Fruit fly (Drosophila melanogaster): ENCODE measurements around the gene CG31274.
A peak's percentile ranks its signal among the peaks of the same experiment; 100 is the strongest.

Gene CG31274

DNA sequence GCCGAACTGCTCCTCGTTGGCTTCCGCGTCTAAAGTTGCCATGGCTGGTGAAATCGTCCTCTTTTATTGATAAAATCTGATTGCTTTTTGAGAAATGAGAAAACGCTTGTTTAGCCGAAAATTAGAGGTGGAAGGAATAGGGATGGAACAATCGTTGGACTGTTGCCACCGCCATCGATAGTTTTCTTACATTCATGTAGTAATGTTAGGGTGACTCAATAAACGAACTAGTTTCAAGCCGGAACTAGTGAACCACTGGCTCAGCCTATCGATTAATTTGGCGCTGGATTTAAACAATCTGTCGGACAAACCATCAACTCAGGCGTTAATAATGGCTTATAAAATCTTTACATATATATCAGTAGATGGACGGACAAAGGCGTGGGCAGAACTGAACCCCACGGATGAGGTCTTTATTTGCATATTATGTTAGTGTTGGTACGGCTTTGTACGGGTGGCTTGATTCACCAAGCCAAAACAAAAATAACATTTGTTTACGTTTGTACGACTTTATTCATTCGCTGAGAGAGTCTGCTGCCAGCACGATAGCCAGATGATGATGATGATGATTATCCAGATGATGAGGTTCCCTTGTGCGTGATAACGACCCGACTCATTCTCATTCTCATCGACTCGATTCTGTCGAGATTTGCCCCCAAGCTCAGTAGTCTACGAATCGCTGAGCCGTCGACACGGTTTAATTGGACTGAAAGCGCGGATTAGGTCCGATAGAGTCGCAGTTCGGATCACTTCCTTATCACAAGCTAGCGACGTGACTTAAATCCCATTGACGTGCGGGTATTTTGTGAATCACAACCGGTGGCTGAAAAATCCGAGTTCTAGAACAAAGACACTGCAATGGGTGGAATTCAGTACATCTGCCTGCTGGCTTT lies 9.6 kb downstream of the CG31274 start, which contains the start of the genes Sf3a1 and Irc (continued):
- TF ChIP-seq Fer1 (GFP tag; optimal IDR thresholded peaks at IDR 0.05): peak; percentile 9
- no peak for TF ChIP-seq Ssrp (tag; optimal IDR thresholded peaks at IDR 0.05)
- peak; percentile 48; the same call in 1 of the 3 replicates for TF ChIP-seq Dbx (GFP tag; IDR thresholded peaks at IDR 0.05)
- TF ChIP-seq CG34376 (GFP tag; optimal IDR thresholded peaks at IDR 0.05): peak; percentile 91
- peak; percentile 96 for TF ChIP-seq Dp (GFP tag; optimal IDR thresholded peaks at IDR 0.05)
- no peak for TF ChIP-seq Usf (GFP tag; optimal IDR thresholded peaks at IDR 0.05)
- TF ChIP-seq CG8924 (tag; optimal IDR thresholded peaks at IDR 0.05): no peak
- TF ChIP-seq ci (GFP tag; IDR thresholded peaks at IDR 0.05): peak; percentile 14; the same call in 1 of the 3 replicates
- TF ChIP-seq CG14710 (tag; optimal IDR thresholded peaks at IDR 0.05): peak; percentile 52
- peak; percentile 61 for TF ChIP-seq Sin3A (optimal IDR thresholded peaks at IDR 0.05)
- TF ChIP-seq wdn (GFP tag; IDR thresholded peaks at IDR 0.05): no peak
- TF ChIP-seq eve (GFP tag; optimal IDR thresholded peaks at IDR 0.05): no peak
- peak; percentile 89 for TF ChIP-seq sens (GFP tag)
- TF ChIP-seq D19B (GFP tag; optimal IDR thresholded peaks at IDR 0.05): no peak
- TF ChIP-seq CG5180 (GFP tag; optimal IDR thresholded peaks at IDR 0.05): no peak
- TF ChIP-seq Ets65A (GFP tag): peak; percentile 90
- peak; percentile 21 for TF ChIP-seq CG4282 (GFP tag; optimal IDR thresholded peaks at IDR 0.05)
- peak; percentile 87 for TF ChIP-seq row (GFP tag; IDR thresholded peaks at IDR 0.05)
- peak; percentile 94 for TF ChIP-seq vnd (GFP tag; IDR thresholded peaks at IDR 0.05; ENCODE audit: partially characterized antibody)
- TF ChIP-seq CG6791 (GFP tag; IDR thresholded peaks at IDR 0.05; ENCODE audit: partially characterized antibody): peak; percentile 96
- TF ChIP-seq dmrt11E (tag; optimal IDR thresholded peaks at IDR 0.05): no peak
- no peak for TF ChIP-seq al (GFP tag; IDR thresholded peaks at IDR 0.05)
- TF ChIP-seq mam (GFP tag; optimal IDR thresholded peaks at IDR 0.05): peak; percentile 57
- TF ChIP-seq Side (GFP tag; optimal IDR thresholded peaks at IDR 0.05): peak; percentile 26
- TF ChIP-seq bcd (GFP tag; optimal IDR thresholded peaks at IDR 0.05): peak; percentile 1
- no peak for TF ChIP-seq CG8290 (GFP tag; optimal IDR thresholded peaks at IDR 0.05)
- TF ChIP-seq CG8290 (tag; optimal IDR thresholded peaks at IDR 0.05): peak in 1 of 2 experiments; percentile 76
- peak; percentile 50 for TF ChIP-seq sug (tag; optimal IDR thresholded peaks at IDR 0.05)
- TF ChIP-seq nmo (GFP tag; optimal IDR thresholded peaks at IDR 0.05): peak; percentile 56
- TF ChIP-seq CG34422 (GFP tag; IDR thresholded peaks at IDR 0.05): peak; percentile 46; the same call in 1 of the 3 replicates
- peak; percentile 89 for TF ChIP-seq sna (GFP tag; IDR thresholded peaks at IDR 0.05; ENCODE audit: partially characterized antibody)
- TF ChIP-seq jumu (GFP tag; optimal IDR thresholded peaks at IDR 0.05): peak; percentile 46
- TF ChIP-seq Rfx (GFP tag; IDR thresholded peaks at IDR 0.05): peak; percentile 73
- TF ChIP-seq twi (tag; optimal IDR thresholded peaks at IDR 0.05): no peak
- TF ChIP-seq CG11723 (GFP tag; optimal IDR thresholded peaks at IDR 0.05): no peak
- no peak for TF ChIP-seq CG2875 (GFP tag; optimal IDR thresholded peaks at IDR 0.05)
- TF ChIP-seq CG1647 (GFP tag; optimal IDR thresholded peaks at IDR 0.05): peak; percentile 11
- TF ChIP-seq lilli (GFP tag; optimal IDR thresholded peaks at IDR 0.05): peak; percentile 59
- peak; percentile 86 for TF ChIP-seq CG3995 (GFP tag; optimal IDR thresholded peaks at IDR 0.05)
- TF ChIP-seq CG7928 (GFP tag; optimal IDR thresholded peaks at IDR 0.05): no peak
- TF ChIP-seq CG2199 (GFP tag; IDR thresholded peaks at IDR 0.05): peak; percentile 71; the same call in 1 of the 3 replicates
- TF ChIP-seq hbn (GFP tag; IDR thresholded peaks at IDR 0.05; ENCODE audit: partially characterized antibody): peak; percentile 97
- TF ChIP-seq ERR (GFP tag; optimal IDR thresholded peaks at IDR 0.05): peak; percentile 25
- TF ChIP-seq D (optimal IDR thresholded peaks at IDR 0.05): no peak
- no peak for TF ChIP-seq D (GFP tag; optimal IDR thresholded peaks at IDR 0.05)
- peak; percentile 0 for TF ChIP-seq BtbVII (GFP tag; optimal IDR thresholded peaks at IDR 0.05)
- peak; percentile 49 for TF ChIP-seq Hsf (GFP tag; optimal IDR thresholded peaks at IDR 0.05)
- TF ChIP-seq tin (GFP tag; optimal IDR thresholded peaks at IDR 0.05): peak; percentile 19
- no peak for TF ChIP-seq ham (GFP tag; IDR thresholded peaks at IDR 0.05)
- peak; percentile 42 for TF ChIP-seq CG10267 (tag; optimal IDR thresholded peaks at IDR 0.05)
